Worm (Caenorhabditis elegans) whole organism, late embryonic: ENCODE results near the gene K08F9.4.

Experiments
- C08G9.2 ChIP-seq: sonication (generic microtip); optimal IDR thresholded peaks from 2 replicates; lab custom pipeline; 2016; ENCODE audit warnings: mild to moderate bottlenecking, missing genetic modification characterization, moderate library complexity, missing compliant biosample characterization
- K02D7.2 ChIP-seq: sonication (generic microtip); optimal IDR thresholded peaks from 2 replicates; lab custom pipeline; 2017; ENCODE audit warnings: mild to moderate bottlenecking, missing genetic modification characterization, missing compliant biosample characterization
- T23F11.4 ChIP-seq: fragments of 200-800 bp; sonication (Bioruptor generic); optimal IDR thresholded peaks from 2 replicates; lab custom pipeline; 2018; ENCODE audit warnings: mild to moderate bottlenecking, missing genetic modification characterization, missing compliant biosample characterization
- Y22D7AL.16 ChIP-seq: sonication (generic microtip); optimal IDR thresholded peaks from 2 replicates; lab custom pipeline; 2016; ENCODE audit warnings: missing genetic modification characterization, missing compliant biosample characterization
- ahr-1 ChIP-seq: sonication (generic microtip); optimal IDR thresholded peaks from 2 replicates; lab custom pipeline; 2016; ENCODE audit warnings: missing genetic modification characterization, missing compliant biosample characterization
- ceh-14 ChIP-seq: sonication (generic microtip); optimal IDR thresholded peaks from 2 replicates; lab custom pipeline; 2016; ENCODE audit warnings: missing genotype, missing genetic modification characterization, missing compliant biosample characterization
- ceh-18 ChIP-seq: sonication (generic microtip); optimal IDR thresholded peaks from 2 replicates; lab custom pipeline; 2016; ENCODE audit warnings: missing genetic modification characterization, missing compliant biosample characterization
- ceh-2 ChIP-seq: sonication (generic microtip); optimal IDR thresholded peaks from 2 replicates; lab custom pipeline; 2016; ENCODE audit warnings: missing genotype, missing genetic modification characterization, missing compliant biosample characterization
- ceh-30 ChIP-seq: fragments of 150-350 bp; optimal IDR thresholded peaks from 2 replicates; lab custom pipeline; 2014; ENCODE audit warnings: missing biosample characterization, missing genetic modification characterization
- ceh-45 ChIP-seq: fragments of 200-800 bp; sonication (Bioruptor generic); IDR thresholded peaks from 2 replicates; pipeline ENCODE4 v1.3.6; 2022; ENCODE audit warnings: missing genetic modification reagents, missing genetic modification characterization, missing compliant biosample characterization
- ceh-48 ChIP-seq: sonication (generic microtip); optimal IDR thresholded peaks from 2 replicates; lab custom pipeline; 2016; ENCODE audit warnings: missing genetic modification characterization, inconsistent platforms, missing compliant biosample characterization
- ceh-6 ChIP-seq: fragments of 200-800 bp; sonication (Bioruptor generic); optimal IDR thresholded peaks from 2 replicates; lab custom pipeline; 2018; ENCODE audit warnings: mild to moderate bottlenecking, missing genetic modification characterization, missing compliant biosample characterization
- che-1 ChIP-seq: sonication (generic microtip); optimal IDR thresholded peaks from 2 replicates; lab custom pipeline; 2016; ENCODE audit warnings: mild to moderate bottlenecking, missing genetic modification characterization, missing compliant biosample characterization
- dve-1 ChIP-seq: sonication (generic microtip); optimal IDR thresholded peaks from 2 replicates; lab custom pipeline; 2017; ENCODE audit warnings: antibody characterized with exemption, mild to moderate bottlenecking, missing genetic modification characterization, missing compliant biosample characterization
- elt-2 ChIP-seq: sonication (generic microtip); optimal IDR thresholded peaks from 2 replicates; lab custom pipeline; 2016; ENCODE audit warnings: missing genetic modification reagents, missing genetic modification characterization, missing compliant biosample characterization
- ets-4 ChIP-seq: sonication (generic microtip); optimal IDR thresholded peaks from 2 replicates; lab custom pipeline; 2016; ENCODE audit warnings: missing genetic modification characterization, missing compliant biosample characterization
- eyg-1 ChIP-seq: sonication (generic microtip); optimal IDR thresholded peaks from 2 replicates; lab custom pipeline; 2016; ENCODE audit warnings: missing genotype, missing genetic modification characterization, missing compliant biosample characterization
- fkh-10 ChIP-seq: fragments of 150-350 bp; optimal IDR thresholded peaks from 2 replicates; lab custom pipeline; 2014; ENCODE audit warnings: missing biosample characterization, missing genetic modification reagents, missing genetic modification characterization
- gmeb-2 ChIP-seq: sonication (generic microtip); optimal IDR thresholded peaks from 2 replicates; lab custom pipeline; 2016; ENCODE audit warnings: missing genetic modification characterization, inconsistent platforms, missing compliant biosample characterization
- hlh-13 ChIP-seq: fragments of 200-800 bp; sonication (Bioruptor generic); optimal IDR thresholded peaks from 2 replicates; lab custom pipeline; 2018; ENCODE audit warnings: mild to moderate bottlenecking, missing genetic modification characterization, missing compliant biosample characterization
- hlh-30 ChIP-seq: sonication (generic microtip); optimal IDR thresholded peaks from 2 replicates; lab custom pipeline; 2017; ENCODE audit warnings: antibody characterized with exemption, missing genetic modification characterization, missing compliant biosample characterization; ENCODE audit not compliant: insufficient read depth
- mec-3 ChIP-seq: sonication (generic microtip); optimal IDR thresholded peaks from 2 replicates; lab custom pipeline; 2016; ENCODE audit warnings: borderline replicate concordance, missing genetic modification characterization, missing compliant biosample characterization
- nhr-11 ChIP-seq: fragments of 150-350 bp; optimal IDR thresholded peaks from 2 replicates; lab custom pipeline; 2014; ENCODE audit warnings: missing biosample characterization, missing genetic modification characterization
- nhr-232 ChIP-seq: sonication (generic microtip); optimal IDR thresholded peaks from 2 replicates; lab custom pipeline; 2016; ENCODE audit warnings: missing genetic modification characterization, missing compliant biosample characterization
- odd-2 ChIP-seq: sonication (generic microtip); optimal IDR thresholded peaks from 2 replicates; lab custom pipeline; 2017; ENCODE audit warnings: antibody characterized with exemption, mild to moderate bottlenecking, missing genetic modification characterization, missing compliant biosample characterization
- pag-3 ChIP-seq: sonication (generic microtip); optimal IDR thresholded peaks from 2 replicates; lab custom pipeline; 2016; ENCODE audit warnings: missing compliant biosample characterization, missing genetic modification characterization, borderline replicate concordance
- pha-4 ChIP-seq: fragments of 150-350 bp; optimal IDR thresholded peaks from 2 replicates; lab custom pipeline; 2018; ENCODE audit warnings: missing biosample characterization, missing genetic modification reagents, missing genetic modification characterization
- rnt-1 ChIP-seq: sonication (generic microtip); optimal IDR thresholded peaks from 2 replicates; lab custom pipeline; 2016; ENCODE audit warnings: missing genetic modification characterization, missing compliant biosample characterization
- sdc-2 ChIP-seq: sonication (generic microtip); optimal IDR thresholded peaks from 2 replicates; lab custom pipeline; 2016; ENCODE audit warnings: missing genotype, missing genetic modification characterization, missing compliant biosample characterization
- sox-4 ChIP-seq: sonication (generic microtip); optimal IDR thresholded peaks from 2 replicates; lab custom pipeline; 2017; ENCODE audit warnings: mild to moderate bottlenecking, missing genetic modification characterization, inconsistent platforms, missing compliant biosample characterization
- tbx-7 ChIP-seq: sonication (generic microtip); optimal IDR thresholded peaks from 2 replicates; lab custom pipeline; 2016; ENCODE audit warnings: missing genotype, missing genetic modification characterization, missing compliant biosample characterization
- ttx-3 ChIP-seq: sonication (generic microtip); optimal IDR thresholded peaks from 2 replicates; lab custom pipeline; 2016; ENCODE audit warnings: missing genetic modification reagents, missing genetic modification characterization, missing compliant biosample characterization
- unc-42 ChIP-seq: sonication (generic microtip); optimal IDR thresholded peaks from 2 replicates; lab custom pipeline; 2016; ENCODE audit warnings: missing genotype, missing genetic modification characterization, missing compliant biosample characterization
- unc-55 ChIP-seq: sonication (generic microtip); optimal IDR thresholded peaks from 2 replicates; lab custom pipeline; 2017; ENCODE audit warnings: missing biosample characterization, missing genetic modification reagents, missing genetic modification characterization

Gene K08F9.4

DNA sequence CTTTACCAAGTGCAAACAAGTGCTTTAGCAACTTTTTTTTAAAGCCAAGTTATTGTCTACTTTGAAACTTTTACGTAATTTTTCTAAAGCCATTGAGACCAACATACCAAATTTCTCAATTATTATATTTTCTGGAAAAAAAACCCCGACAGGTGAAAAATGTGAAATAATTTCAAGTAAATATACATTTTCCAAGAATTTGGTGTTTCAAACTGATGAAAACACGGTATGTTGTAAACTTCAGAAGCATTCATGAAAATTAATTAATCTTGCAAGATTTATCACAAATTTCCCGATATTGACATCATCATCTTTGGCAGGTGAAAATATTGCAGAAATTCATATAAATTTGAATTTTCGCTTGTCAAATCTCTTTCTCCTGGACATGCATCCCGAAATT is 18.9 kb downstream of the K08F9.4 start, which contains the start of gene srz-11:
TSS of gene srz-11 (plus strand) at position 386 of the 400 bp plus-strand sequence.
- TF ChIP-seq Y22D7AL.16 (tag; lab: Kevin White, UChicago): no peak
- TF ChIP-seq ceh-14: no peak
- TF ChIP-seq T23F11.4 (GFP tag; lab: Kevin White, UChicago): no peak
- TF ChIP-seq mec-3 (tag; lab: Kevin White, UChicago): no peak
- TF ChIP-seq ceh-6 (GFP tag; lab: Kevin White, UChicago): no peak
- no peak for TF ChIP-seq nhr-11 (tag; lab: Kevin White, UChicago)
- no peak for TF ChIP-seq ttx-3 (tag; lab: Kevin White, UChicago)

DNA sequence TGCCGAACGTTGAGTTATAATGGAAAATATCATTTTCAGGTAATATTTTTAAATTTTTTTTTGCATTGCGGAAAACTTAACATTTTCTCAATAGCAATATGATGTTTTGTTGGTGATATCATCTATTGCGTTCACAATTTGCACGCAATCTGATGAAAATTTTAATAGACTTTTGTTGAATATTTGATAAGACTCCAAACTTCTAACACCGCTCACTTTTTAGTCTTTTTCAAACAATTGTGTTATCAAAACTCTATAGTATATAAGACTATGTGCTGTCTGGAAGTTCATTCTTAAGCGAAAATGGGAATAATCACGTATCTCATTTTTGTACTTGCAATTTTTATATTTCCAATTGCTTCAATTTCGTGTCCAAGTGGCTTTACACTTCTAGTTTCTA is 31.6 kb downstream of the K08F9.4 start, which contains the start of gene clec-47:
TSS of gene clec-47 (plus strand) at position 301 of the 400 bp plus-strand sequence.
- no peak for TF ChIP-seq elt-2 (tag; lab: Kevin White, UChicago)
- no peak for TF ChIP-seq tbx-7 (tag; lab: Kevin White, UChicago)
- no peak for TF ChIP-seq ets-4 (tag; lab: Kevin White, UChicago)
- no peak for TF ChIP-seq T23F11.4 (GFP tag; lab: Kevin White, UChicago)
- no peak for TF ChIP-seq odd-2 (tag; lab: Kevin White, UChicago)
- no peak for TF ChIP-seq ttx-3 (tag; lab: Kevin White, UChicago)
- no peak for TF ChIP-seq rnt-1 (tag; lab: Kevin White, UChicago)
- TF ChIP-seq dve-1 (tag; lab: Kevin White, UChicago): no peak
- TF ChIP-seq hlh-30 (tag; lab: Kevin White, UChicago): no peak
- TF ChIP-seq K02D7.2: no peak
- TF ChIP-seq che-1 (tag; lab: Kevin White, UChicago): no peak
- TF ChIP-seq eyg-1 (tag; lab: Kevin White, UChicago): no peak
- no peak for TF ChIP-seq ceh-18
- no peak for TF ChIP-seq ceh-48 (tag; lab: Kevin White, UChicago)
- TF ChIP-seq unc-42: no peak
- TF ChIP-seq ceh-30 (tag; lab: Kevin White, UChicago): no peak
- TF ChIP-seq mec-3 (tag; lab: Kevin White, UChicago): no peak

DNA sequence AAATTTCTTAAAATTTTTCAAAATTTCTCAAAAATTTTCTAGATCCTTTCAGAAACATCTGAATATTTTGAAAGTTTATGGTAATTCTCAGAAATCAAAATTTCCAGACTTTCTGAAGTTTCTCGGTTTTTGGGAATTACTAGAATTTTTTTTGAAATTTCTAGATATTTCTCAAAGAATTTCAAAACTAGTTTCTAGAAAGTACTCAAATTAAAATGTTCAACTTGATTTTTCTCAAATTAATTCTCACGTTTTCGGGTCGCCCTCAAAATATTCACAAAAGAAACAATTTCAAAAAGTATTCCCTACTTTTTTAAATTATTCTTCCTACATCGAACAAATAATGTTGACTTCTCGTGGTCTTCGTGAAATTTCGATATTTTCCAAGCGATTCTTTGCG is 35.9 kb downstream of the K08F9.4 start, which contains the start of gene T09F5.10:
TSS of gene T09F5.10 (plus strand) at position 301 of the 400 bp plus-strand sequence.
- TF ChIP-seq dve-1 (tag; lab: Kevin White, UChicago) (no peak), eyg-1 (tag; lab: Kevin White, UChicago) (no peak), pha-4 (tag; lab: Kevin White, UChicago) (no peak)
- TF ChIP-seq, all 69 proteins: peak for 0

DNA sequence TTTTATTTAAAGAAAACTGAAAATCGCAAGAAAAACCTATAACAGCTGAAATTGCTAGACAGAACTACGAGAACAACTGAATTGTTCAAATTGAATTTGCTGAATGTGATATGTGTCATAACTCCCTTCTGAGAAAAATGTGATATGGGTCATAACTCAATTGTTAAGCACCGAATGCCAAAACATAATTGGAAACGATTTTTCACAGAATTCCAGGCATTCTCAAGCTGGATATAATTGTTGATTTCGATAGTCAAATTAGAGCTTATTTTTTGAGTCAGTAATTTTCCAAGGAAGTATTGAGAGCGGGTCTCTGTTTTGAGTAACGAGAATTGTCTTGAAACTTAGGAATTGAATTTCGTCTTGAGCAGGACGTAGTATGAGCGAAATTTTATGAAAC is 38.1 kb downstream of the K08F9.4 start:
- no peak for TF ChIP-seq unc-42
- TF ChIP-seq nhr-232: no peak
- no peak for TF ChIP-seq C08G9.2 (tag; lab: Kevin White, UChicago)
- no peak for TF ChIP-seq ceh-45 (GFP tag; lab: Robert Waterston, UW)
- TF ChIP-seq pag-3 (tag; lab: Kevin White, UChicago): no peak
- no peak for TF ChIP-seq ceh-2
- TF ChIP-seq hlh-13 (GFP tag; lab: Kevin White, UChicago): no peak
- no peak for TF ChIP-seq hlh-30 (tag; lab: Kevin White, UChicago)
- no peak for TF ChIP-seq ahr-1 (tag; lab: Kevin White, UChicago)
- TF ChIP-seq pha-4 (tag; lab: Kevin White, UChicago): no peak
- TF ChIP-seq gmeb-2 (tag; lab: Kevin White, UChicago): no peak
- TF ChIP-seq sox-4: no peak
- TF ChIP-seq fkh-10 (GFP tag; lab: Kevin White, UChicago): no peak
- TF ChIP-seq sdc-2 (tag; lab: Kevin White, UChicago): no peak
- TF ChIP-seq Y22D7AL.16 (tag; lab: Kevin White, UChicago): no peak
- no peak for TF ChIP-seq ceh-6 (GFP tag; lab: Kevin White, UChicago)
- TF ChIP-seq tbx-7 (tag; lab: Kevin White, UChicago): no peak
- TF ChIP-seq rnt-1 (tag; lab: Kevin White, UChicago): no peak
- TF ChIP-seq nhr-11 (tag; lab: Kevin White, UChicago): no peak
- no peak for TF ChIP-seq unc-55 (GFP tag; lab: Kevin White, UChicago)
